Worm (Caenorhabditis elegans) whole organism, L1 larva: ENCODE measurements around the gene F59B2.8.
A peak's percentile ranks its signal among the peaks of the same experiment; 100 is the strongest.

Experiments
- aly-2 ChIP-seq: fragments of 150-350 bp; optimal IDR thresholded peaks from 2 replicates; lab custom pipeline; 2014; ENCODE audit warnings: missing biosample characterization, missing genetic modification characterization
- ces-1 ChIP-seq: fragments of 150-350 bp; optimal IDR thresholded peaks from 2 replicates; lab custom pipeline; 2014; ENCODE audit warnings: missing biosample characterization, missing genetic modification reagents, missing genetic modification characterization
- elt-2 ChIP-seq: sonication (generic microtip); optimal IDR thresholded peaks from 2 replicates; lab custom pipeline; 2016; ENCODE audit warnings: missing genetic modification characterization, mild to moderate bottlenecking, inconsistent platforms, missing compliant biosample characterization, missing genetic modification reagents
- jun-1 ChIP-seq: fragments of 150-350 bp; optimal IDR thresholded peaks from 2 replicates; lab custom pipeline; 2014; ENCODE audit warnings: missing biosample characterization, missing genetic modification reagents, missing genetic modification characterization
- lin-13 ChIP-seq: fragments of 150-350 bp; optimal IDR thresholded peaks from 2 replicates; lab custom pipeline; 2014; ENCODE audit warnings: missing biosample characterization, missing genetic modification reagents, missing genetic modification characterization
- lsy-2 ChIP-seq, 2 experiments: fragments of 150-350 bp; optimal IDR thresholded peaks; 2 replicates each; lab custom pipeline; 2014; ENCODE audit warnings: missing biosample characterization in 2 of 2, missing genetic modification characterization in 2 of 2
- pag-3 ChIP-seq: sonication (generic microtip); optimal IDR thresholded peaks from 2 replicates; lab custom pipeline; 2017; ENCODE audit warnings: missing genetic modification characterization, mild to moderate bottlenecking, missing compliant biosample characterization, antibody characterized with exemption, borderline replicate concordance; ENCODE audit not compliant: insufficient read depth
- snpc-4 ChIP-seq: fragments of 150-350 bp; optimal IDR thresholded peaks from 2 replicates; lab custom pipeline; 2014; ENCODE audit warnings: missing biosample characterization, missing genetic modification characterization
- ztf-4 ChIP-seq: fragments of 150-350 bp; optimal IDR thresholded peaks from 2 replicates; lab custom pipeline; 2014; ENCODE audit warnings: missing biosample characterization, missing genetic modification characterization

DNA sequence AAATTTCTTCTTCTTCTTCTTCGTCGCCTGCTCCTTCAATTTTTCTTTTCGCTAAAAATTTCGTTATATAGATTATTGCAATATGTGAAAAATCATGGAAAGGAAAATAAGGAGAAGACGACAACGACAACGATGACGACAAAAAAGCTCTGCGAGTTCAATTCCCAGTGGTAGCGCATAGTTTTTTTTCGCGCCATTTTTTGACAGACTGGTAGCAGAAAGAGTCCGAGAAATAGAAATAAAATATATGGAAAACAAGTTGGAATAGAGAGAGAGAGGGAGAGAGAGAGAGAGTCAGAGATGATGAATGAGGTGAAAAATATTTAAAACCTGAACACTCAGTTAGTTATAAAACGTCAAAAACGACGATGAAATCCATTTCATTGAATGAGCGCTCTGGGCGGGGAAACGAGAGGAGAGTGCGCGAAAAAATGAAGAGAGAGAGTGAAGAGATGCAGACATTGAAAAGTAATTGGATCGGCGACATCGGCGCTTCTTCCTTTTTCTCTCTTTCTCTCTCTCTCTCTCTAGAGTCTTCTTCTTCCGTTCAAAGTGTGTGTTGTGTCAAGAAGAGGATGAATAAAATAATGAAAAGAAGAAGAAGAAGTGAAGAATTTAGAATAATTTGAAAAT, 28.0 kb downstream of the F59B2.8 start, which contains the start of gene pde-2:
- no peak for TF ChIP-seq snpc-4 (tag; lab: Kevin White, UChicago)
- no peak for TF ChIP-seq elt-2 (tag; lab: Kevin White, UChicago)
- peak; percentile 33 for TF ChIP-seq ztf-4 (tag; lab: Kevin White, UChicago)
- no peak for TF ChIP-seq pag-3 (tag; lab: Kevin White, UChicago)
- no peak for TF ChIP-seq ces-1 (GFP tag; lab: Kevin White, UChicago)
- TF ChIP-seq lsy-2 (tag; optimal IDR thresholded peaks at IDR 0.05; lab: Kevin White, UChicago): peak; percentile 47 to 64
- TF ChIP-seq lin-13: no peak
- TF ChIP-seq jun-1 (tag; lab: Kevin White, UChicago): no peak
- TF ChIP-seq aly-2 (tag; lab: Kevin White, UChicago): no peak
